Worm (Caenorhabditis elegans): ENCODE data around the gene cht-1.

Gene cht-1

DNA sequence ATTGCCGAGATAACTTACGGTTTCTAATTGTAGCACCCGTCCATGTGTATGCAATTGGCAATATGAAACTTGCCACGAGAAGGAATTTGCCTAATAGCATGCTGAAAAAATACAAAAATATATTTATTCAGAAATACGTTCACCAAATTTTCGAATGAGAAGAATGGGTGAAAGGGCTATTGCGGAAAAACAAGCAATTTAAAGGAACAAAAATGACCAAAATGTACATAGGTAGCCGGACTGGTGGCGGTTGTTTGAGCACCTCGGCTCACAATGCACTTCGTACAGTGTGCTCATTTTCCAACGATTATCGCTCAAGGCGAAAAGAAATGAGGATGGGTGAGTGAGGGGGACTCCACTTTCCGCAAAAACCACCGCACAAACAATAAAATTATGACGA lies at the start of gene cht-1:
Gene cht-1 (minus strand): TSS at position 101 of the 400 bp plus-strand sequence.
- TF ChIP-seq W03F9.2 (tag; optimal IDR thresholded peaks at IDR 0.05) (no peak), him-1 (tag; optimal IDR thresholded peaks at IDR 0.05) (no peak), dao-5 (tag; optimal IDR thresholded peaks at IDR 0.05) (no peak)

DNA sequence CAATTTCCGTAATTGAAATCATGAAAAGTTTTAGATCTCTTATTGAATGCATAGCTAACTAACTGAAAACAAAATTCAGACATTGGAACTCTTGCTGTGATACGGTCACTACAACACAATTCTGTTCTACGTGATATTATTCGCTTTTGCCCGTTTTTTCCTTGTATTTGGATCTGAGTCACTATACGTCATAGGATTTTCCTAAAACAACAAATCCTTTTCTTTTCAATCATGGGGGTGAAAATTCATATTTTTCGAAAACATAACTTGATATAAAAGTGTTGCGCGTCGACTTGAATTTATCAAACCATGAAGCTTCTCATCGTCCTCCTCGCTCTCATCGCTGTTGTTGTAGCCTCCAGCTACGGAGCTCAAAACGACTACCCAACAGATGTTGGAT lies 46.2 kb upstream of the cht-1 start, which contains the start of gene ZK813.1:
Gene ZK813.1 (plus strand): TSS at position 301 of the 400 bp plus-strand sequence.
- no peak for TF ChIP-seq dao-5 (tag; optimal IDR thresholded peaks at IDR 0.05)
- TF ChIP-seq W03F9.2 (tag; optimal IDR thresholded peaks at IDR 0.05) = no peak
- TF ChIP-seq him-1 (tag; optimal IDR thresholded peaks at IDR 0.05) = no peak

DNA sequence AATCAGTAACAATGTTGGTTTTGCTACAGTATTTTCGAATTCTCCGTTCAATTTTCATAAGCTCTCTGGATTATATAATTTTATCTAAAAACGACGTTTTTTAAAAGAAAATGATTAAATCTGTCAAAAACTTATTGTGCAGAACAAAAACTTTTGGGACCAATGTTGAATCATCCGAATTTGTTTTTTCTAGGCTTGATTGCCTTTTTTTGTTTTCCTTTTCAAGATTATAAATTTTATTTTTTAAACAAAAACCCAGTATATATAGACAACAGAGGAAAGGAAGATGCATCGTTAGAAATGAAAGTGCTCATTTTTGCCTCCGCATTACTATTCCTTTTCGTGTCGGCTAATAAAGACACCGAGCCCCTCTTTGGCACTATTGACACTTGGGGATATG lies 44.7 kb upstream of the cht-1 start, which contains the start of gene ZK813.7:
Gene ZK813.7 (plus strand): TSS at position 301 of the 400 bp plus-strand sequence.
- TF ChIP-seq W03F9.2 (tag; optimal IDR thresholded peaks at IDR 0.05) (no peak), dao-5 (tag; optimal IDR thresholded peaks at IDR 0.05) (no peak), him-1 (tag; optimal IDR thresholded peaks at IDR 0.05) (no peak)

DNA sequence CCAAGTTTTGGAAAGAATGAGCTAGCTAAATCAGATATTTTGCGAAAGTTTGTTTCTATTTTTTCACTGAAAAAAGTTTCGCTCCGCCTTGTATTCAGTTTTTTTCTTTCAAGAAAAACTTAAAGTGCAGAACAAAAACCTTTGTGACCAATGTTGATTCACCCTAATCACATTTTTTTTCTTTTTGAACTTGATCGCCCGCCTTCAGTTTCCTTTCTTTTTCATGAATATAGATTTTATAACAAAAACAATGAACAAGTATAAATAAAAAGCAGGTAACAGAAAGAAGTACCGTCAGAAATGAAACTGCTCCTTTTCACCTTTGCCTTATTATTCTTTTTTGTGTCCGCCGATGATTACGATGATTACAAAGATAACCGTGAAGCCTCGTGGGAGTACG lies 43.7 kb upstream of the cht-1 start, which contains the start of gene ZK813.2:
Gene ZK813.2 (plus strand): TSS at position 301 of the 400 bp plus-strand sequence.
- TF ChIP-seq W03F9.2 (tag; optimal IDR thresholded peaks at IDR 0.05) = no peak
- TF ChIP-seq him-1 (tag; optimal IDR thresholded peaks at IDR 0.05) = no peak
- no peak for TF ChIP-seq dao-5 (tag; optimal IDR thresholded peaks at IDR 0.05)

DNA sequence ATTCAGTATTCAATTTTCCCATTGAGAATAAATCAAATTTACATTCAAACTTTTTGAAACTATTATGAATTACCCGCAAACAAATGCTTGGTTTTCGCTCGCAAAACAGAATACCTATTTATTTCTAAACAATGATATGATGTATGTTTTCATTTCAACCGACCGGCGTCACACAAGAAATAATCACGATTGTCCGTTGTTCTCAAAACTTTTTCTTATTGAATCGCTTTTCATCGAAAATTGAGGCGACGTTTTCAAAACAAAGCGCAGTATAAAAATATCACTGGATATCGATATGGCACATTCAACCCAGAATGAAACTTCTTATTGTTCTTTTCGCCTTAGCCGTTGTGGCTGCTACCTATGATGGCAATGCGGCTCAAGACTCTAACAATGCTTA lies 41.7 kb upstream of the cht-1 start, which contains the start of gene ZK813.3:
Gene ZK813.3 (plus strand): TSS at position 301 of the 400 bp plus-strand sequence.
- TF ChIP-seq dao-5 (tag; optimal IDR thresholded peaks at IDR 0.05) = no peak

DNA sequence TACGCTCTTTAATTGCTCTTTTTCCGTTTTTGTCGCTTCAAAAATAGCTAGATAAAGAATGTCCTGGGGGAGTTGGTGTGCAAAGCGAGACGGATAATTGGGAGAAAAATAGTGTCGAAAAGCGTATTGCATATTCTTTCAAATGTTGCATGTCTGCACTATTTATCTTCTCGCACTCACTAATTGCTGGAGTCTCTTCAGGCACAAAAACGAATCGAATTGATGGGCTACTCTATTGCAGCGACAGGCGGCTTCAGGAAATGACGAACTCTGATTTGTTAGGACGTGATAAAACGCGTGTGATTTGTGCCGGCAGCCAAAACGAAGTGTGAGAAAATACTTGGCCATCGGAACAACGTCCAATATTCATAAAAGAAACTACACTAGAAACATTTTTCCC lies 40.5 kb upstream of the cht-1 start:
- no peak for TF ChIP-seq dao-5 (tag; optimal IDR thresholded peaks at IDR 0.05)
- no peak for TF ChIP-seq W03F9.2 (tag; optimal IDR thresholded peaks at IDR 0.05)
- TF ChIP-seq him-1 (tag; optimal IDR thresholded peaks at IDR 0.05) = no peak

DNA sequence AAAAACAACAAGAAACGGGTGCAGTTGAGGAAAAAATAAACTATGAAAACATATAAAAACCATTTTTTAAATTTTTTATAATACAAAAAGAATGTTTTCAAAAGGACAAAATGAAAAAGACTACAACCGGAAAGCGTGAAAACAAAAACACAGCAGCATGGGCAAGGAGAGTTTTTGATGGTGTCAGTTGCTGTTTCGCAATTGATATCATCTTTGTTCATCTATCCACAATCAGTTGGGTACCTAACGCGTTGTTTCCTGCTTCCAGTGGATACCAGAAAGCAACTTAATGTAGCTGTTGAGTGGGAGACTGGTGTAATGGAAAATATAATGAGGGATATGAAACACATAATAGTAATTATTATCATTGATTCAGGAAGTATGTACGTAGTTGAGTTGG lies 40.0 kb upstream of the cht-1 start:
- TF ChIP-seq dao-5 (tag; optimal IDR thresholded peaks at IDR 0.05) (no peak), him-1 (tag; optimal IDR thresholded peaks at IDR 0.05) (no peak), W03F9.2 (tag; optimal IDR thresholded peaks at IDR 0.05) (no peak)

DNA sequence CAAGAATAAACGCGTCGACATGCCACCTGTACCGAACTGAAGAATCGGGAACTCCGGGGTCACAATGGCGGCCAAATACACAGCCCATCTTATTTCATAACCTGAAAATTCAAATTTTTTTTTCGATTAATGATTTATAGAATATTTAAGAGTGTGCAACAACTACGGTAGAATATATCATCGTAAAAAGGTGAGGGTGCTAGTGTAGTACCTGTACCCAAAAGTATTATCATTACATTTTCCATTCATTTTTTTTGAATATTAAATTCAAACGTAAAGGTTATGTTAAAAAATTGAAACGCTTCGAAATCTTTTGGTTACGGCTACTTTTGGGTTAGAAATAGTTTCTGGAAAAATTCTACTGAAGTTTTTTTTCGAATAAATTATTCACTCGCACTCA lies 30.2 kb upstream of the cht-1 start, which contains the start of gene ZK813.4:
Gene ZK813.4 (minus strand): TSS at position 101 of the 400 bp plus-strand sequence.
- no peak for TF ChIP-seq W03F9.2 (tag; optimal IDR thresholded peaks at IDR 0.05)
- no peak for TF ChIP-seq dao-5 (tag; optimal IDR thresholded peaks at IDR 0.05)
- TF ChIP-seq him-1 (tag; optimal IDR thresholded peaks at IDR 0.05) = no peak

DNA sequence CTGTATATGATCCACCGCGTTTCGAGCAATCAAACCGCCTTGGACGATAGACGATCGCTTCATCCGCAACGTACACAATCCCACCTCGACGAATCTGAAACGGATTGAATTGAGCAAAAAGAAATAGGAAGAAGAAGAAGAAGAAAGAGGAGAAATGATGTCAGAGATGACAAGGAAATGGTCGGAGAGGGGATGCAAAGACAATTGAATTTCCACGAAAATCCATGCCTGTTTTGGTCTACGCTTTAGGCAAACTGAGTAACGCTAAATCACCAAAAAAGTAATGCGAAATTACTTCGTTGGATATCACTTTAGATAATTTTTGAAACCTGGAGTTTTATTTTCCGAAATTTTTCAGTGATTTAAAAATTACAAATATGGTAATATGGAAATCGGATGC lies 29.3 kb upstream of the cht-1 start:
- TF ChIP-seq W03F9.2 (tag; optimal IDR thresholded peaks at IDR 0.05) (no peak), him-1 (tag; optimal IDR thresholded peaks at IDR 0.05) (no peak), dao-5 (tag; optimal IDR thresholded peaks at IDR 0.05) (no peak)

DNA sequence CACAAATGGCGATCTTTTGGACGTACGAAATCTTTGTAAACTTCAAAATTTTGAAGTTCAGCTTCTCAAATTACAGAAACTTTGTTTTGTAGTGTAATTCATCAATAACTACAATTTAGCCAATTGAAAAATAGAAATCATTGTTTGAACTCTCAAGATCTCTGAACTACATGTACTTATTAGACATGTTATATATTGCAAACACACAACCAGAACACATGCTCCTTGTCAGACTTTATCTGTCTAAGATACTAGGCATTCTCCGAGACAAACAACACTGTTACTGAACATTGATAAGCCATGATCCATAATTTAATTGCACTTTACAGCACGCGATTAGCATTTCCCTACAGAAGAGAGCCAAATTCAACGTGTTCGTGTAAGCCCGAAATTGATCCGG lies 24.7 kb upstream of the cht-1 start, which contains the start of gene ZK813.6:
Gene ZK813.6 (plus strand): TSS at position 301 of the 400 bp plus-strand sequence.
- TF ChIP-seq him-1 (tag; optimal IDR thresholded peaks at IDR 0.05) = no peak
- TF ChIP-seq W03F9.2 (tag; optimal IDR thresholded peaks at IDR 0.05) = no peak
- TF ChIP-seq dao-5 (tag; optimal IDR thresholded peaks at IDR 0.05) = no peak

DNA sequence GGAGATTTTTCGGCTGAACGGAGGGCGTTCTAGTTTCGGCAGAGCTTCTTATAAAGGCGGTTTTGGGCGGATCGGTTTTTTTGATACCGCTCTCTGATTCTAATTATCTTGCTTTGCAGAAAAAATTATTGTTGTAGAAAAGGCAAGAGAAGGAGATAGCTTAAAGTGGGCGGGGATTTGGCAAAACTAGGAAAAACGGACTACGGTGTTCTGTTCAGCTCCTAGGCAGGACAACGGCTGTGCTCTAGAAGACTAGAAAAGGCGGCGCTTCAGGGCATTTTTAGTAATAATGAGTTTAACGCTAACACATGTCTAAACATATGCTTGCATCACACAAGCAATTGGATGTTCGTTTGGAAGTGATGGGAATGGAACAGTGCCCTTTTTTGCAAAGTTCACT lies 19.3 kb upstream of the cht-1 start, which contains the start of gene C04F6.7:
Gene C04F6.7 (minus strand): TSS at position 101 of the 400 bp plus-strand sequence.
- TF ChIP-seq dao-5 (tag; optimal IDR thresholded peaks at IDR 0.05) (no peak), W03F9.2 (tag; optimal IDR thresholded peaks at IDR 0.05) (no peak), him-1 (tag; optimal IDR thresholded peaks at IDR 0.05) (no peak)

DNA sequence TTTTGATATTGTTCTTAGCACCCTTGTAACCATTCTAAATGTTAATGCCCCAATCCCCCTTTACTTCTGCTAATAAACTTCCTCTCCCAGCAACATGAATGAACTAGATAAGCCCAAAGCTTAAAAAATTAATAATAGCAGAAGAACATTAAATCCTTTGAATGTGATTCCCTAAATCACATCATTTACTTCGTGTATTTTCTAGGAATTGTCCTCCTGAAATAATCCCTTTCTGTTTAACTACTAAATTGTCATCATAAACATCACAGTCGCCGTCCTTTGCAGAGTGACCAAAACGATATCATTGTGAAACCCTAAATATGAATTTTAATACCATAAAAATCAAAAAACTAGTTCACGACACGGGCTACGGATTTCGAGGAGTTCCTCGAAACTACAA lies 16.2 kb upstream of the cht-1 start:
- no peak for TF ChIP-seq W03F9.2 (tag; optimal IDR thresholded peaks at IDR 0.05)
- no peak for TF ChIP-seq dao-5 (tag; optimal IDR thresholded peaks at IDR 0.05)
- TF ChIP-seq him-1 (tag; optimal IDR thresholded peaks at IDR 0.05) = no peak

DNA sequence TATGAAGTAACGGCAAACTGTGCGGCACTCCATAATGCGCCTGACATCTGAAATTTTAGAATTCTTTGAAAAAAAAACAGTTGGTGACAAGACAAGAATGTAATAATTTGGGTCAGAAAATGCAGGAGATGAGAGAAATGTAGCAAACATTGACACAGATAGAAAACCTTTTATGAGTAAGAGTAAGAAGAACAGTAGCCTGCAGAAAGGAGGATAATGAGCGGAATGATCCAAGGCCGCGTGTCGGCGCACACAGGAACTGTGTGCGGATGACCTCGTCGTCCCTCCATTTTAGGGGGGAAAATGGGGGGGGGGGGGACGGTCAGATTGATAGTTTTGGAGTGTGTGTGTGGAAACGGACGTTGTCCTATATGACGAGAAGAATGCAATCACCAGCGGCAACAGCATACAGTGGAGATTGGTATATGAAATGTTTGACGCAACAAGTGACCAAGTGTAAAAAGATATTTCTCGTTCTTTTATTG lies 14.9 kb upstream of the cht-1 start, which contains the start of gene dhs-27:
Gene dhs-27 (minus strand): TSS at position 51 of the 485 bp plus-strand sequence.
- no peak for TF ChIP-seq dao-5 (tag; optimal IDR thresholded peaks at IDR 0.05)
- TF ChIP-seq W03F9.2 (tag; optimal IDR thresholded peaks at IDR 0.05) = no peak

DNA sequence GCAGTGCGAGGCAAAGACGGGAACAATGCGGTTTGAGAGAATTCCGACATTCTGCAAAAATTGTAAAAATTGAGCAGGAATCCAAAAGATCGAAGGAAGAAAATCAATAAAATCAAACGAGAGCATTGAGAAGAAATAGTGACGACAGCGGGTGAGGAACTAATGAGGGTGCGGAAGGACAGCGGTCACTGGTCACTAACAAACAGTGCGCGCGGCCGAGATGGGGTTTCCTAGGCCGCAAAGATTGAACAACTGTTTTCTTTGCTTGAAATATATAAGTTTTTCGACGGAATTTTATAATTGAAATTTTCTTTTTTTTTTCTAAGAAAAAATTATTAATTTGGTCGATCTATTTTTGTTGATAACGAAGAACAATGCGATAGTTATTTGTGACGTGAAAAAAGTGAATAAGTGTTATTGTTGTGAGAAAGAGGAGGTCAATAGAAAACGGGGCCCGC lies 11.8 kb upstream of the cht-1 start, which contains the start of gene unc-78:
Gene unc-78 (minus strand): TSS at position 51 of the 458 bp plus-strand sequence.
- TF ChIP-seq him-1 (tag; optimal IDR thresholded peaks at IDR 0.05) (no peak), dao-5 (tag; optimal IDR thresholded peaks at IDR 0.05) (no peak), W03F9.2 (tag; optimal IDR thresholded peaks at IDR 0.05) (no peak)
